Worm (Caenorhabditis elegans) whole organism, late embryonic: ENCODE results near the gene rbm-17.
A peak's percentile ranks its signal among the peaks of the same experiment; 100 is the strongest.

Source experiments
- C38D4.7 ChIP-seq: fragments of 200-800 bp; sonication (Bioruptor generic); optimal IDR thresholded peaks from 2 replicates; lab custom pipeline; 2018; ENCODE audit warnings: mild to moderate bottlenecking, missing genetic modification characterization, moderate library complexity, missing compliant biosample characterization
- K09A11.1 ChIP-seq: sonication (generic microtip); optimal IDR thresholded peaks from 2 replicates; lab custom pipeline; 2017; ENCODE audit warnings: antibody characterized with exemption, mild to moderate bottlenecking, missing genetic modification characterization, missing compliant biosample characterization; ENCODE audit not compliant: insufficient read depth
- ama-1 ChIP-seq: fragments of 150-350 bp; optimal IDR thresholded peaks from 2 replicates; lab custom pipeline; 2014
- ceh-22 ChIP-seq: sonication (generic microtip); optimal IDR thresholded peaks from 2 replicates; lab custom pipeline; 2017; ENCODE audit warnings: missing biosample characterization, missing genetic modification characterization
- ceh-24 ChIP-seq: sonication (generic microtip); optimal IDR thresholded peaks from 2 replicates; lab custom pipeline; 2016; ENCODE audit warnings: mild to moderate bottlenecking, missing genetic modification characterization, missing compliant biosample characterization
- dmd-4 ChIP-seq: sonication (generic microtip); optimal IDR thresholded peaks from 2 replicates; lab custom pipeline; 2016; ENCODE audit warnings: borderline replicate concordance, missing genetic modification characterization, missing compliant biosample characterization
- dve-1 ChIP-seq: sonication (generic microtip); optimal IDR thresholded peaks from 2 replicates; lab custom pipeline; 2017; ENCODE audit warnings: antibody characterized with exemption, mild to moderate bottlenecking, missing genetic modification characterization, missing compliant biosample characterization
- elt-2 ChIP-seq: sonication (generic microtip); optimal IDR thresholded peaks from 2 replicates; lab custom pipeline; 2016; ENCODE audit warnings: missing genetic modification reagents, missing genetic modification characterization, missing compliant biosample characterization
- gmeb-2 ChIP-seq: sonication (generic microtip); optimal IDR thresholded peaks from 2 replicates; lab custom pipeline; 2016; ENCODE audit warnings: missing genetic modification characterization, inconsistent platforms, missing compliant biosample characterization
- hlh-15 ChIP-seq: sonication (generic microtip); optimal IDR thresholded peaks from 2 replicates; lab custom pipeline; 2016; ENCODE audit warnings: missing genetic modification characterization, missing compliant biosample characterization
- hlh-6 ChIP-seq: sonication (generic microtip); optimal IDR thresholded peaks from 2 replicates; lab custom pipeline; 2016; ENCODE audit warnings: missing genotype, missing genetic modification characterization, missing compliant biosample characterization
- npax-4 ChIP-seq: sonication (generic microtip); optimal IDR thresholded peaks from 2 replicates; lab custom pipeline; 2016; ENCODE audit warnings: missing genetic modification characterization, missing compliant biosample characterization
- rnt-1 ChIP-seq: sonication (generic microtip); optimal IDR thresholded peaks from 2 replicates; lab custom pipeline; 2016; ENCODE audit warnings: missing genetic modification characterization, missing compliant biosample characterization
- unc-55 ChIP-seq: sonication (generic microtip); optimal IDR thresholded peaks from 2 replicates; lab custom pipeline; 2017; ENCODE audit warnings: missing biosample characterization, missing genetic modification reagents, missing genetic modification characterization

ce11 chrIV:11640915-11641314 lies 2.8 kb downstream of the rbm-17 start, which contains the start of gene ttr-50:
- TF ChIP-seq dve-1 (tag; lab: Kevin White, UChicago): no peak
- no peak for TF ChIP-seq hlh-15 (tag; lab: Kevin White, UChicago)
- TF ChIP-seq hlh-6 (tag; lab: Kevin White, UChicago): no peak
- no peak for TF ChIP-seq ama-1 (lab: Kevin White, UChicago)
- TF ChIP-seq rnt-1: no peak
- TF ChIP-seq K09A11.1: no peak
- no peak for TF ChIP-seq ceh-22 (tag; lab: Kevin White, UChicago)
- TF ChIP-seq ceh-24 (tag; lab: Kevin White, UChicago): no peak
- no peak for TF ChIP-seq dmd-4 (tag; lab: Kevin White, UChicago)
- TF ChIP-seq npax-4: no peak
- no peak for TF ChIP-seq gmeb-2 (tag; lab: Kevin White, UChicago)
- TF ChIP-seq elt-2 (tag; lab: Kevin White, UChicago): peak; percentile 71
- no peak for TF ChIP-seq C38D4.7 (GFP tag; lab: Kevin White, UChicago)
- no peak for TF ChIP-seq unc-55
